Fruit fly (Drosophila melanogaster) whole organism, wandering third instar larva: Measurements from ENCODE around the gene beag.

Experiments used
- Abd-B ChIP-seq: fragments of >200 bp; optimal IDR thresholded peaks from 2 replicates; lab custom pipeline; 2017; ENCODE audit warnings: missing biosample characterization, missing genetic modification characterization
- CG32264 ChIP-seq: fragments of 200-800 bp; sonication (Bioruptor generic); optimal IDR thresholded peaks from 2 replicates; lab custom pipeline; 2016; ENCODE audit warnings: missing biosample characterization, missing genetic modification characterization
- CG9705 ChIP-seq: fragments of 200-800 bp; sonication (Bioruptor generic); optimal IDR thresholded peaks from 2 replicates; lab custom pipeline; 2018; ENCODE audit warnings: missing biosample characterization, mild to moderate bottlenecking, missing genetic modification characterization
- CrebA ChIP-seq: fragments of 200-800 bp; sonication (Bioruptor generic); optimal IDR thresholded peaks from 2 replicates; lab custom pipeline; 2016; ENCODE audit warnings: missing biosample characterization, mild to moderate bottlenecking, missing genetic modification characterization, borderline replicate concordance
- Dfd ChIP-seq: fragments of >200 bp; optimal IDR thresholded peaks from 2 replicates; lab custom pipeline; 2017; ENCODE audit warnings: missing biosample characterization, missing genetic modification characterization
- Dif ChIP-seq: fragments of 200-275, 200-300 bp; sonication (Bioruptor generic); optimal IDR thresholded peaks from 2 replicates; lab custom pipeline; 2018; ENCODE audit warnings: missing biosample characterization, missing genetic modification characterization; ENCODE audit not compliant: partially characterized antibody
- GATAd ChIP-seq: sonication (Bioruptor generic); optimal IDR thresholded peaks from 2 replicates; lab custom pipeline; 2016; ENCODE audit warnings: missing biosample characterization, missing genetic modification characterization
- HLH106 ChIP-seq: fragments of 200-800 bp; optimal IDR thresholded peaks from 3 replicates; lab custom pipeline; 2019; ENCODE audit warnings: missing biosample characterization, mild to moderate bottlenecking, missing genetic modification characterization, moderate library complexity
- Hnf4 ChIP-seq: fragments of 200-800 bp; sonication (Bioruptor generic); optimal IDR thresholded peaks from 2 replicates; lab custom pipeline; 2016; ENCODE audit warnings: missing biosample characterization, mild to moderate bottlenecking, missing genetic modification characterization
- Hr78 ChIP-seq: fragments of >200 bp; optimal IDR thresholded peaks from 2 replicates; lab custom pipeline; 2017; ENCODE audit warnings: missing biosample characterization, missing genetic modification characterization
- Hr83 ChIP-seq: fragments of 200-300 bp; sonication (Bioruptor generic); optimal IDR thresholded peaks from 2 replicates; lab custom pipeline; 2016; ENCODE audit warnings: missing biosample characterization, mild to moderate bottlenecking, missing genetic modification characterization, moderate library complexity; ENCODE audit not compliant: poor library complexity, severe bottlenecking
- Jra ChIP-seq: sonication (Bioruptor generic); optimal IDR thresholded peaks from 2 replicates; lab custom pipeline; 2016; ENCODE audit warnings: missing biosample characterization, missing genetic modification characterization
- Mio ChIP-seq: sonication (Bioruptor generic); optimal IDR thresholded peaks from 2 replicates; lab custom pipeline; 2016; ENCODE audit warnings: missing biosample characterization, missing genetic modification characterization
- Myc ChIP-seq: fragments of >200 bp; optimal IDR thresholded peaks from 2 replicates; lab custom pipeline; 2017
- N ChIP-seq: fragments of >200 bp; optimal IDR thresholded peaks from 2 replicates; lab custom pipeline; 2018; ENCODE audit warnings: missing biosample characterization, missing external identifiers, missing genetic modification characterization
- OdsH ChIP-seq: fragments of 200-800 bp; sonication (Bioruptor generic); optimal IDR thresholded peaks from 2 replicates; lab custom pipeline; 2016; ENCODE audit warnings: missing biosample characterization, mild to moderate bottlenecking, missing genetic modification characterization
- Rel ChIP-seq, 2 experiments: fragments of 200-800 bp; sonication (Bioruptor generic) in 1 of 2; optimal IDR thresholded peaks; 2 replicates in 1 of 2; 3 replicates in 1 of 2; lab custom pipeline; 2016 to 2019; ENCODE audit warnings: mild to moderate bottlenecking in 2 of 2, missing biosample characterization in 2 of 2, missing genetic modification characterization in 2 of 2, moderate library complexity in 1 of 2
- Sp1 ChIP-seq: fragments of 200-800 bp; sonication (Bioruptor generic); optimal IDR thresholded peaks from 3 replicates; lab custom pipeline; 2019; ENCODE audit warnings: missing biosample characterization, mild to moderate bottlenecking, missing genetic modification characterization, moderate library complexity
- Vsx2 ChIP-seq: fragments of 200-300, 225-300 bp; sonication (Bioruptor generic); optimal IDR thresholded peaks from 2 replicates; lab custom pipeline; 2018; ENCODE audit warnings: missing biosample characterization, missing genetic modification characterization; ENCODE audit not compliant: partially characterized antibody
- br ChIP-seq: fragments of 200-800 bp; sonication (Bioruptor generic); optimal IDR thresholded peaks from 2 replicates; lab custom pipeline; 2016; ENCODE audit warnings: missing biosample characterization, missing genetic modification characterization
- brk ChIP-seq: fragments of 200-800 bp; sonication (Bioruptor generic); optimal IDR thresholded peaks from 2 replicates; lab custom pipeline; 2016; ENCODE audit warnings: missing biosample characterization, mild to moderate bottlenecking, missing genetic modification characterization
- dl ChIP-seq, 2 experiments: fragments of 175-275, 200-275 bp in 1 of 2; fragments of 200-275 bp in 1 of 2; sonication (Bioruptor generic); optimal IDR thresholded peaks; lab custom pipeline; 2018; ENCODE audit warnings: mild to moderate bottlenecking in 2 of 2, missing biosample characterization in 2 of 2, missing genetic modification characterization in 2 of 2, moderate library complexity in 2 of 2; ENCODE audit not compliant: partially characterized antibody in 2 of 2, insufficient read depth in 1 of 2
- dmrt93B ChIP-seq: fragments of 200-800 bp; sonication (Bioruptor generic); optimal IDR thresholded peaks from 2 replicates; lab custom pipeline; 2018; ENCODE audit warnings: missing biosample characterization, mild to moderate bottlenecking, missing genetic modification characterization
- dsf ChIP-seq: sonication (Bioruptor generic); optimal IDR thresholded peaks from 2 replicates; lab custom pipeline; 2016; ENCODE audit warnings: missing biosample characterization, missing genetic modification characterization, borderline replicate concordance
- ey ChIP-seq: fragments of 200-800 bp; sonication (Bioruptor generic); optimal IDR thresholded peaks from 2 replicates; lab custom pipeline; 2016; ENCODE audit warnings: missing biosample characterization, missing genetic modification characterization
- foxo ChIP-seq, 2 experiments: fragments of 200-800 bp; sonication (Bioruptor generic); optimal IDR thresholded peaks; 2 replicates in 1 of 2; 3 replicates in 1 of 2; lab custom pipeline; 2016 to 2017; ENCODE audit warnings: missing biosample characterization in 2 of 2, missing genetic modification characterization in 2 of 2
- fru ChIP-seq: fragments of 200-800 bp; sonication (Bioruptor generic); optimal IDR thresholded peaks from 3 replicates; lab custom pipeline; 2016; ENCODE audit warnings: missing biosample characterization, mild to moderate bottlenecking, missing genetic modification characterization
- h ChIP-seq: fragments of 200-800 bp; sonication (Bioruptor generic); optimal IDR thresholded peaks from 3 replicates; lab custom pipeline; 2016; ENCODE audit warnings: missing biosample characterization, mild to moderate bottlenecking, missing genetic modification characterization
- jim ChIP-seq: fragments of 175-275, 200-325 bp; sonication (Bioruptor generic); optimal IDR thresholded peaks from 2 replicates; lab custom pipeline; 2016; ENCODE audit warnings: missing biosample characterization, mild to moderate bottlenecking, missing genetic modification characterization
- lola ChIP-seq: fragments of >200 bp; optimal IDR thresholded peaks from 2 replicates; lab custom pipeline; 2017; ENCODE audit warnings: missing biosample characterization, missing genetic modification characterization
- pan ChIP-seq: fragments of >200 bp; optimal IDR thresholded peaks from 2 replicates; lab custom pipeline; 2017
- psq ChIP-seq: fragments of 200-800 bp; sonication (Bioruptor generic); optimal IDR thresholded peaks from 3 replicates; lab custom pipeline; 2017; ENCODE audit warnings: missing biosample characterization, mild to moderate bottlenecking, missing genetic modification characterization, moderate library complexity
- rgr ChIP-seq: fragments of 200-800 bp; sonication (Bioruptor generic); optimal IDR thresholded peaks from 3 replicates; lab custom pipeline; 2016; ENCODE audit warnings: missing biosample characterization, mild to moderate bottlenecking, missing genetic modification characterization
- sage ChIP-seq: fragments of 200-800 bp; sonication (Bioruptor generic); optimal IDR thresholded peaks from 2 replicates; lab custom pipeline; 2016; ENCODE audit warnings: missing biosample characterization, mild to moderate bottlenecking, missing genetic modification characterization
- sv ChIP-seq: fragments of 200-800 bp; sonication (Bioruptor generic); optimal IDR thresholded peaks from 3 replicates; lab custom pipeline; 2016; ENCODE audit warnings: missing biosample characterization, missing genetic modification characterization
- tai ChIP-seq: sonication (Bioruptor generic); optimal IDR thresholded peaks from 2 replicates; lab custom pipeline; 2016; ENCODE audit warnings: missing biosample characterization, missing genetic modification characterization
- usp ChIP-seq: fragments of >200 bp; optimal IDR thresholded peaks from 2 replicates; lab custom pipeline; 2017; ENCODE audit warnings: missing biosample characterization, missing genetic modification characterization
- woc ChIP-seq: sonication (Bioruptor generic); optimal IDR thresholded peaks from 2 replicates; lab custom pipeline; 2016; ENCODE audit warnings: missing biosample characterization, mild to moderate bottlenecking, missing genetic modification characterization

The beag gene

dm6 chr3R:9038652-9039051 lies 26.2 kb downstream of the beag start, which contains the start of gene hyx (continued):
- TF ChIP-seq Rel (GFP tag; optimal IDR thresholded peaks at IDR 0.05; lab: Kevin White, UChicago), result no peak
- no peak for TF ChIP-seq Rel (tag; optimal IDR thresholded peaks at IDR 0.05; lab: Kevin White, UChicago)
- TF ChIP-seq foxo (GFP tag; optimal IDR thresholded peaks at IDR 0.05; lab: Kevin White, UChicago), result peak in 1 of 2 experiments; percentile 50
- TF ChIP-seq Vsx2 (GFP tag; lab: Kevin White, UChicago), result no peak
- no peak for TF ChIP-seq GATAd (GFP tag; lab: Kevin White, UChicago)
- peak; percentile 29 for TF ChIP-seq ey (GFP tag; lab: Kevin White, UChicago)
- TF ChIP-seq woc (GFP tag; lab: Kevin White, UChicago), result peak; percentile 75
- TF ChIP-seq Mio (GFP tag; lab: Kevin White, UChicago), result no peak
- TF ChIP-seq OdsH (GFP tag; lab: Kevin White, UChicago), result peak; percentile 8
- TF ChIP-seq br (GFP tag; lab: Kevin White, UChicago), result no peak
- no peak for TF ChIP-seq dsf (GFP tag; lab: Kevin White, UChicago)
- TF ChIP-seq Hr78, result no peak
- no peak for TF ChIP-seq Dfd (GFP tag; lab: Kevin White, UChicago)
- no peak for TF ChIP-seq fru
- TF ChIP-seq sv (GFP tag; lab: Kevin White, UChicago), result no peak
- TF ChIP-seq Abd-B (GFP tag; lab: Kevin White, UChicago), result no peak
- peak; percentile 80 for TF ChIP-seq Hr83 (GFP tag; lab: Kevin White, UChicago)
- no peak for TF ChIP-seq CG32264 (GFP tag; lab: Kevin White, UChicago)

dm6 chr3R:9037946-9038345 lies 26.9 kb downstream of the beag start:
- TF ChIP-seq Dfd (GFP tag; lab: Kevin White, UChicago), result no peak
- no peak for TF ChIP-seq HLH106 (tag; lab: Kevin White, UChicago)
- no peak for TF ChIP-seq Vsx2 (GFP tag; lab: Kevin White, UChicago)
- no peak for TF ChIP-seq Myc (lab: Kevin White, UChicago)
- no peak for TF ChIP-seq pan
- no peak for TF ChIP-seq CG32264 (GFP tag; lab: Kevin White, UChicago)
- TF ChIP-seq fru, result no peak
- no peak for TF ChIP-seq Mio (GFP tag; lab: Kevin White, UChicago)
- no peak for TF ChIP-seq Hr83 (GFP tag; lab: Kevin White, UChicago)
- no peak for TF ChIP-seq sv (GFP tag; lab: Kevin White, UChicago)
- TF ChIP-seq Hnf4, result no peak
- TF ChIP-seq Rel (GFP tag; optimal IDR thresholded peaks at IDR 0.05; lab: Kevin White, UChicago), result no peak
- TF ChIP-seq Rel (tag; optimal IDR thresholded peaks at IDR 0.05; lab: Kevin White, UChicago), result no peak
- TF ChIP-seq dsf (GFP tag; lab: Kevin White, UChicago), result no peak
- no peak for TF ChIP-seq N (GFP tag; lab: Kevin White, UChicago)
- no peak for TF ChIP-seq rgr

- TF ChIP-seq foxo (GFP tag; optimal IDR thresholded peaks at IDR 0.05; lab: Kevin White, UChicago) (peak in 1 of 2 experiments; percentile 51), sv (GFP tag; lab: Kevin White, UChicago) (no peak), OdsH (GFP tag; lab: Kevin White, UChicago) (peak; percentile 11), Rel (GFP tag; optimal IDR thresholded peaks at IDR 0.05; lab: Kevin White, UChicago) (no peak), Rel (tag; optimal IDR thresholded peaks at IDR 0.05; lab: Kevin White, UChicago) (no peak), HLH106 (tag; lab: Kevin White, UChicago) (peak; percentile 26), Sp1 (peak; percentile 23), dsf (GFP tag; lab: Kevin White, UChicago) (no peak), CrebA (GFP tag; lab: Kevin White, UChicago) (no peak), pan (no peak), Hr78 (no peak), Dif (no peak), Hr83 (GFP tag; lab: Kevin White, UChicago) (no peak), CG32264 (GFP tag; lab: Kevin White, UChicago) (no peak), Abd-B (GFP tag; lab: Kevin White, UChicago) (no peak), br (GFP tag; lab: Kevin White, UChicago) (no peak), N (GFP tag; lab: Kevin White, UChicago) (no peak), h (peak; percentile 38), Mio (GFP tag; lab: Kevin White, UChicago) (no peak), dmrt93B (GFP tag; lab: Kevin White, UChicago) (no peak), lola (no peak), woc (GFP tag; lab: Kevin White, UChicago) (no peak), CG9705 (no peak), ey (GFP tag; lab: Kevin White, UChicago) (peak; percentile 15), GATAd (GFP tag; lab: Kevin White, UChicago) (no peak), tai (GFP tag; lab: Kevin White, UChicago) (no peak), Vsx2 (GFP tag; lab: Kevin White, UChicago) (no peak), fru (peak; percentile 34), rgr (peak; percentile 17), sage (GFP tag; lab: Kevin White, UChicago) (no peak), Dfd (GFP tag; lab: Kevin White, UChicago) (no peak), jim (GFP tag; lab: Kevin White, UChicago) (no peak), Jra (GFP tag; lab: Kevin White, UChicago) (no peak), brk (GFP tag; lab: Kevin White, UChicago) (no peak), dl (GFP tag; optimal IDR thresholded peaks at IDR 0.05; lab: Kevin White, UChicago; ENCODE audit: insufficient read depth in 1 of 2, partially characterized antibody in 2 of 2) (no peak), usp (GFP tag; lab: Kevin White, UChicago) (no peak), psq (GFP tag; lab: Kevin White, UChicago) (peak; percentile 30), Hnf4 (no peak), Myc (lab: Kevin White, UChicago) (no peak)
Measured at dm6 chr3R:9035252-9035651, 29.6 kb downstream of the beag start.
